In genomic region chrIV:11549694-11550093, ce11 we compare ENCODE assay signal across 3 worm cellular contexts.
TF ChIP-seq lines count a peak whose summit lies in the region.

No protein-coding gene starts in this region.

TF ChIP-seq in whole organism, L1 larva, 84 proteins besides CTCF, POLR2A, EP300 and RAD21 (continued from another document and continues in another):
- peak; percentile 20 for TF ChIP-seq pax-3 (tag; optimal IDR thresholded peaks at IDR 0.05; lab: Kevin White, UChicago)
- peak; percentile 85 for TF ChIP-seq nhr-71 (tag; optimal IDR thresholded peaks at IDR 0.05; lab: Kevin White, UChicago)
- peak; percentile 49 to 79 (median 65) for TF ChIP-seq ceh-82 (tag; optimal IDR thresholded peaks at IDR 0.05; lab: Kevin White, UChicago)
- peak; percentile 37 for TF ChIP-seq fkh-8 (tag; optimal IDR thresholded peaks at IDR 0.05; lab: Kevin White, UChicago)
- TF ChIP-seq C04F5.9 (tag; optimal IDR thresholded peaks at IDR 0.05; lab: Kevin White, UChicago), result peak; percentile 89
- peak; percentile 76 for TF ChIP-seq lin-14 (GFP tag; optimal IDR thresholded peaks at IDR 0.05; lab: Kevin White, UChicago)
- TF ChIP-seq swsn-7 (tag; optimal IDR thresholded peaks at IDR 0.05; lab: Kevin White, UChicago), result peak; percentile 80
- no peak for TF ChIP-seq fkh-4 (tag; optimal IDR thresholded peaks at IDR 0.05; lab: Kevin White, UChicago; ENCODE audit: borderline replicate concordance)
- peak; percentile 73 for TF ChIP-seq nhr-19 (GFP tag; conservative IDR thresholded peaks at IDR 0.05; lab: Robert Waterston, UW)
- no peak for TF ChIP-seq fkh-10 (GFP tag; optimal IDR thresholded peaks at IDR 0.05; lab: Kevin White, UChicago)
- TF ChIP-seq unc-86 (tag; optimal IDR thresholded peaks at IDR 0.05; lab: Kevin White, UChicago), result peak; percentile 17
- TF ChIP-seq efl-3 (GFP tag; optimal IDR thresholded peaks at IDR 0.05; lab: Kevin White, UChicago), result no peak
- TF ChIP-seq ztf-4 (tag; optimal IDR thresholded peaks at IDR 0.05; lab: Kevin White, UChicago), result peak; percentile 27
- TF ChIP-seq ceh-63 (GFP tag; optimal IDR thresholded peaks at IDR 0.05; lab: Kevin White, UChicago), result no peak
- peak in 5 of 6 experiments; percentile 17 to 84 (median 58) for TF ChIP-seq elt-3 (tag; optimal IDR thresholded peaks at IDR 0.05; lab: Kevin White, UChicago)
- TF ChIP-seq nhr-11 (tag; optimal IDR thresholded peaks at IDR 0.05; lab: Kevin White, UChicago), result peak; percentile 29
- no peak for TF ChIP-seq nhr-28 (tag; optimal IDR thresholded peaks at IDR 0.05; lab: Kevin White, UChicago)
- TF ChIP-seq ces-1 (GFP tag; optimal IDR thresholded peaks at IDR 0.05; lab: Kevin White, UChicago), result no peak
- TF ChIP-seq grh-1 (GFP tag; IDR thresholded peaks at IDR 0.05; lab: Robert Waterston, UW), result no peak
- TF ChIP-seq skn-1 (tag; optimal IDR thresholded peaks at IDR 0.05; lab: Kevin White, UChicago), result peak; percentile 43
- no peak for TF ChIP-seq snpc-4 (tag; optimal IDR thresholded peaks at IDR 0.05; lab: Kevin White, UChicago)
- TF ChIP-seq nhr-85 (tag; lab: Kevin White, UChicago), result peak; percentile 75
- TF ChIP-seq pag-3 (tag; optimal IDR thresholded peaks at IDR 0.05; lab: Kevin White, UChicago; ENCODE audit: borderline replicate concordance, insufficient read depth), result no peak
- TF ChIP-seq nhr-237 (tag; optimal IDR thresholded peaks at IDR 0.05; lab: Kevin White, UChicago), result peak; percentile 79
- TF ChIP-seq unc-98 (GFP tag; IDR thresholded peaks at IDR 0.05; lab: Robert Waterston, UW), result no peak
- TF ChIP-seq aly-2 (tag; optimal IDR thresholded peaks at IDR 0.05; lab: Kevin White, UChicago), result peak; percentile 88
- peak; percentile 71 to 88 for TF ChIP-seq lin-35 (GFP tag; optimal IDR thresholded peaks at IDR 0.05; lab: Kevin White, UChicago)
- peak; percentile 61 to 74 for TF ChIP-seq efl-1 (optimal IDR thresholded peaks at IDR 0.05; lab: Kevin White, UChicago)
- TF ChIP-seq efl-1 (GFP tag; optimal IDR thresholded peaks at IDR 0.05 in 1 of 2; lab: Kevin White, UChicago), result peak; percentile 60 to 97
- peak; percentile 26 for TF ChIP-seq ama-1 (optimal IDR thresholded peaks at IDR 0.05; lab: Kevin White, UChicago)
- TF ChIP-seq nhr-20 (tag; optimal IDR thresholded peaks at IDR 0.05; lab: Kevin White, UChicago), result peak; percentile 77
- no peak for TF ChIP-seq C34B4.2 (tag; optimal IDR thresholded peaks at IDR 0.05; lab: Kevin White, UChicago)
- TF ChIP-seq C16A3.4 (tag; optimal IDR thresholded peaks at IDR 0.05; lab: Kevin White, UChicago), result peak; percentile 86
- TF ChIP-seq nhr-47 (tag; optimal IDR thresholded peaks at IDR 0.05; lab: Kevin White, UChicago), result peak; percentile 78
- peak; percentile 52 for TF ChIP-seq blmp-1 (tag; optimal IDR thresholded peaks at IDR 0.05; lab: Kevin White, UChicago)
- TF ChIP-seq tlp-1 (tag; optimal IDR thresholded peaks at IDR 0.05; lab: Kevin White, UChicago), result no peak
- TF ChIP-seq hpl-2 (GFP tag; optimal IDR thresholded peaks at IDR 0.05; lab: Kevin White, UChicago), result peak; percentile 14
- TF ChIP-seq mep-1 (tag; optimal IDR thresholded peaks at IDR 0.05; lab: Kevin White, UChicago), result peak; percentile 95
- TF ChIP-seq unc-62 (GFP tag; optimal IDR thresholded peaks at IDR 0.05; lab: Kevin White, UChicago), result no peak
- peak; percentile 77 for TF ChIP-seq jun-1 (tag; optimal IDR thresholded peaks at IDR 0.05; lab: Kevin White, UChicago)
- no peak for TF ChIP-seq pqm-1 (tag; optimal IDR thresholded peaks at IDR 0.05; lab: Kevin White, UChicago)
- TF ChIP-seq nhr-84 (tag; optimal IDR thresholded peaks at IDR 0.05; lab: Kevin White, UChicago), result no peak
- no peak for TF ChIP-seq sptf-1 (tag; optimal IDR thresholded peaks at IDR 0.05; lab: Kevin White, UChicago)
- peak; percentile 40 for TF ChIP-seq elt-2 (tag; optimal IDR thresholded peaks at IDR 0.05; lab: Kevin White, UChicago)

TF ChIP-seq in whole organism, L3 larva, 47 proteins besides CTCF, POLR2A, EP300 and RAD21 (continued from another document):
- TF ChIP-seq fos-1 (tag; optimal IDR thresholded peaks at IDR 0.05; lab: Kevin White, UChicago) (no peak), aly-2 (tag; optimal IDR thresholded peaks at IDR 0.05; lab: Kevin White, UChicago) (no peak), fkh-10 (GFP tag; optimal IDR thresholded peaks at IDR 0.05; lab: Kevin White, UChicago) (no peak), ceh-28 (tag; optimal IDR thresholded peaks at IDR 0.05; lab: Kevin White, UChicago) (no peak), nhr-43 (tag; optimal IDR thresholded peaks at IDR 0.05; lab: Kevin White, UChicago; ENCODE audit: poor library complexity, severe bottlenecking) (peak; percentile 79), ama-1 (optimal IDR thresholded peaks at IDR 0.05; lab: Kevin White, UChicago) (peak; percentile 51), snpc-4 (tag; optimal IDR thresholded peaks at IDR 0.05; lab: Kevin White, UChicago) (peak; percentile 9), mdl-1 (tag; optimal IDR thresholded peaks at IDR 0.05; lab: Kevin White, UChicago) (no peak), egl-27 (tag; optimal IDR thresholded peaks at IDR 0.05; lab: Kevin White, UChicago) (peak; percentile 16), sea-2 (GFP tag; optimal IDR thresholded peaks at IDR 0.05; lab: Kevin White, UChicago) (no peak), ceh-9 (tag; optimal IDR thresholded peaks at IDR 0.05; lab: Kevin White, UChicago) (no peak), elt-2 (tag; optimal IDR thresholded peaks at IDR 0.05; lab: Kevin White, UChicago) (peak; percentile 39), jun-1 (tag; optimal IDR thresholded peaks at IDR 0.05; lab: Kevin White, UChicago) (peak; percentile 75), nhr-23 (tag; optimal IDR thresholded peaks at IDR 0.05; lab: Kevin White, UChicago) (peak; percentile 73), nhr-77 (tag; optimal IDR thresholded peaks at IDR 0.05; lab: Kevin White, UChicago) (peak; percentile 0), zag-1 (tag; optimal IDR thresholded peaks at IDR 0.05; lab: Kevin White, UChicago) (no peak), lin-15B (tag; optimal IDR thresholded peaks at IDR 0.05; lab: Kevin White, UChicago) (peak; percentile 58), fkh-2 (tag; optimal IDR thresholded peaks at IDR 0.05; lab: Kevin White, UChicago) (no peak), nhr-67 (tag; optimal IDR thresholded peaks at IDR 0.05; lab: Kevin White, UChicago) (no peak), elt-3 (tag; optimal IDR thresholded peaks at IDR 0.05; lab: Kevin White, UChicago) (no peak), unc-39 (tag; optimal IDR thresholded peaks at IDR 0.05; lab: Kevin White, UChicago) (no peak), hmg-11 (tag; optimal IDR thresholded peaks at IDR 0.05; lab: Kevin White, UChicago) (no peak), nhr-76 (tag; optimal IDR thresholded peaks at IDR 0.05; lab: Kevin White, UChicago) (no peak), tbx-2 (tag; optimal IDR thresholded peaks at IDR 0.05; lab: Kevin White, UChicago) (peak; percentile 36), R02D3.7 (tag; optimal IDR thresholded peaks at IDR 0.05; lab: Kevin White, UChicago) (peak; percentile 10), nhr-237 (tag; optimal IDR thresholded peaks at IDR 0.05; lab: Kevin White, UChicago) (no peak), nhr-12 (tag; optimal IDR thresholded peaks at IDR 0.05; lab: Kevin White, UChicago) (no peak)

TF ChIP-seq in whole organism, young adult, 124 proteins besides CTCF, POLR2A, EP300 and RAD21 (continued from another document and continues in another):
- TF ChIP-seq B0261.1 (tag; optimal IDR thresholded peaks at IDR 0.05; lab: Kevin White, UChicago), result peak; percentile 87
- TF ChIP-seq snpc-1.3 (tag; optimal IDR thresholded peaks at IDR 0.05; lab: Kevin White, UChicago; ENCODE audit: insufficient read depth), result peak; percentile 87
- TF ChIP-seq T07F8.4 (tag; optimal IDR thresholded peaks at IDR 0.05; lab: Kevin White, UChicago), result peak; percentile 82
- no peak for TF ChIP-seq unc-62 (GFP tag; optimal IDR thresholded peaks at IDR 0.05; lab: Kevin White, UChicago)
- TF ChIP-seq chd-7 (tag; optimal IDR thresholded peaks at IDR 0.05; lab: Kevin White, UChicago), result no peak
- no peak for TF ChIP-seq lir-1 (GFP tag; conservative IDR thresholded peaks at IDR 0.05; lab: Robert Waterston, UW)
- 0 out of 2 replicates have a peak, but pooled peaks have one; percentile 59 for TF ChIP-seq aptf-3 (GFP tag; IDR thresholded peaks at IDR 0.05; lab: Robert Waterston, UW)
- no peak; the same call in 1 of the 2 replicates for TF ChIP-seq B0019.2 (GFP tag; conservative IDR thresholded peaks at IDR 0.05; lab: Robert Waterston, UW)
- no peak for TF ChIP-seq nhr-27 (tag; optimal IDR thresholded peaks at IDR 0.05; lab: Kevin White, UChicago)
- TF ChIP-seq hlh-12 (tag; optimal IDR thresholded peaks at IDR 0.05; lab: Kevin White, UChicago), result peak; percentile 31
- TF ChIP-seq nhr-80 (tag; optimal IDR thresholded peaks at IDR 0.05; lab: Kevin White, UChicago), result no peak
- TF ChIP-seq attf-5 (GFP tag; optimal IDR thresholded peaks at IDR 0.05; lab: Kevin White, UChicago), result no peak
- no peak; the same call in none of the 2 replicates for TF ChIP-seq rcor-1 (GFP tag; IDR thresholded peaks at IDR 0.05; lab: Robert Waterston, UW)
- TF ChIP-seq Y67H2A.10 (GFP tag; conservative IDR thresholded peaks at IDR 0.05; lab: Robert Waterston, UW), result no peak
- TF ChIP-seq attf-6 (GFP tag; IDR thresholded peaks at IDR 0.05; lab: Robert Waterston, UW), result no peak
- TF ChIP-seq gei-17 (GFP tag; optimal IDR thresholded peaks at IDR 0.05; lab: Kevin White, UChicago), result no peak
- no peak for TF ChIP-seq sptf-2 (GFP tag; optimal IDR thresholded peaks at IDR 0.05; lab: Kevin White, UChicago)
- no peak for TF ChIP-seq mel-28 (tag; optimal IDR thresholded peaks at IDR 0.05; lab: Kevin White, UChicago; ENCODE audit: borderline replicate concordance)
- no peak for TF ChIP-seq madf-10 (tag; optimal IDR thresholded peaks at IDR 0.05; lab: Kevin White, UChicago)
- no peak for TF ChIP-seq tlf-1 (GFP tag; optimal IDR thresholded peaks at IDR 0.05; lab: Kevin White, UChicago)
- no peak; the same call in 1 of the 2 replicates for TF ChIP-seq egrh-3 (GFP tag; IDR thresholded peaks at IDR 0.05; lab: Robert Waterston, UW)
- TF ChIP-seq F10E7.11 (tag; optimal IDR thresholded peaks at IDR 0.05; lab: Kevin White, UChicago), result no peak
- TF ChIP-seq ekl-4 (GFP tag; IDR thresholded peaks at IDR 0.05; lab: Robert Waterston, UW), result peak; percentile 64; the same call in 1 of the 2 replicates
- TF ChIP-seq F49E8.2 (tag; optimal IDR thresholded peaks at IDR 0.05; lab: Kevin White, UChicago; ENCODE audit: insufficient read depth), result peak; percentile 74
- no peak for TF ChIP-seq pha-4 (tag; optimal IDR thresholded peaks at IDR 0.05; lab: Kevin White, UChicago)
- no peak for TF ChIP-seq ceh-91 (GFP tag; IDR thresholded peaks at IDR 0.05; lab: Robert Waterston, UW)
- TF ChIP-seq hmg-20 (GFP tag; IDR thresholded peaks at IDR 0.05; lab: Robert Waterston, UW), result no peak
- peak; percentile 46 for TF ChIP-seq F22D6.2 (tag; optimal IDR thresholded peaks at IDR 0.05; lab: Kevin White, UChicago)
- TF ChIP-seq F37B4.10 (GFP tag; IDR thresholded peaks at IDR 0.05; lab: Robert Waterston, UW), result 0 out of 2 replicates have a peak, but pooled peaks have one; percentile 60
- TF ChIP-seq ceh-79 (tag; optimal IDR thresholded peaks at IDR 0.05; lab: Kevin White, UChicago), result peak; percentile 20
- 0 out of 2 replicates have a peak, but pooled peaks have one; percentile 71 for TF ChIP-seq cebp-2 (GFP tag; IDR thresholded peaks at IDR 0.05; lab: Robert Waterston, UW)
- no peak for TF ChIP-seq egl-44 (GFP tag; IDR thresholded peaks at IDR 0.05; lab: Robert Waterston, UW)
- peak; percentile 32 for TF ChIP-seq akir-1 (GFP tag; optimal IDR thresholded peaks at IDR 0.05; lab: Kevin White, UChicago)
- TF ChIP-seq rec-8 (tag; optimal IDR thresholded peaks at IDR 0.05; lab: Kevin White, UChicago), result peak; percentile 84 to 89
- no peak for TF ChIP-seq athp-1 (tag; optimal IDR thresholded peaks at IDR 0.05; lab: Kevin White, UChicago)
- no peak for TF ChIP-seq Y53G8AR.9 (GFP tag; conservative IDR thresholded peaks at IDR 0.05; lab: Robert Waterston, UW)
- TF ChIP-seq tbx-9 (tag; optimal IDR thresholded peaks at IDR 0.05; lab: Kevin White, UChicago; ENCODE audit: borderline replicate concordance), result no peak
- no peak for TF ChIP-seq lsl-1 (GFP tag; optimal IDR thresholded peaks at IDR 0.05; lab: Kevin White, UChicago)
- TF ChIP-seq C17E4.6 (GFP tag; IDR thresholded peaks at IDR 0.05; lab: Robert Waterston, UW), result no peak
- peak; percentile 21 for TF ChIP-seq dpl-1 (GFP tag; optimal IDR thresholded peaks at IDR 0.05; lab: Kevin White, UChicago)
- TF ChIP-seq mes-4 (tag; optimal IDR thresholded peaks at IDR 0.05; lab: Kevin White, UChicago), result peak; percentile 65
- TF ChIP-seq Y95B8A.8 (GFP tag; IDR thresholded peaks at IDR 0.05; lab: Robert Waterston, UW), result no peak
- TF ChIP-seq B0336.3 (GFP tag; IDR thresholded peaks at IDR 0.05; lab: Robert Waterston, UW), result no peak
- no peak for TF ChIP-seq F55B11.4 (tag; optimal IDR thresholded peaks at IDR 0.05; lab: Kevin White, UChicago; ENCODE audit: borderline replicate concordance, insufficient read depth)
- peak; percentile 70 for TF ChIP-seq lin-54 (GFP tag; optimal IDR thresholded peaks at IDR 0.05; lab: Kevin White, UChicago)
- TF ChIP-seq zfh-2 (GFP tag; conservative IDR thresholded peaks at IDR 0.05; lab: Robert Waterston, UW), result no peak
- no peak; the same call in 1 of the 2 replicates for TF ChIP-seq Y56A3A.18 (GFP tag; IDR thresholded peaks at IDR 0.05; lab: Robert Waterston, UW)
- TF ChIP-seq F33H1.4 (GFP tag; IDR thresholded peaks at IDR 0.05; lab: Robert Waterston, UW), result peak; percentile 58
- TF ChIP-seq D2030.7 (GFP tag; IDR thresholded peaks at IDR 0.05; lab: Robert Waterston, UW), result peak; percentile 72
- TF ChIP-seq unc-130 (GFP tag; optimal IDR thresholded peaks at IDR 0.05; lab: Kevin White, UChicago), result peak; percentile 52
- peak; percentile 37 for TF ChIP-seq somi-1 (GFP tag; optimal IDR thresholded peaks at IDR 0.05; lab: Kevin White, UChicago)
- TF ChIP-seq ztf-22 (GFP tag; optimal IDR thresholded peaks at IDR 0.05; lab: Kevin White, UChicago), result no peak
- TF ChIP-seq hsf-1 (GFP tag; IDR thresholded peaks at IDR 0.05; lab: Robert Waterston, UW), result no peak
- TF ChIP-seq aptf-2 (GFP tag; conservative IDR thresholded peaks at IDR 0.05; lab: Robert Waterston, UW), result 0 out of 2 replicates have a peak, but pooled peaks have one; percentile 7
- TF ChIP-seq nhr-179 (tag; optimal IDR thresholded peaks at IDR 0.05; lab: Kevin White, UChicago), result peak; percentile 17
- TF ChIP-seq mcd-1 (GFP tag; IDR thresholded peaks at IDR 0.05; lab: Robert Waterston, UW), result no peak; the same call in 1 of the 2 replicates
- no peak for TF ChIP-seq lin-40 (tag; optimal IDR thresholded peaks at IDR 0.05; lab: Kevin White, UChicago)
- TF ChIP-seq F52B5.7 (tag; optimal IDR thresholded peaks at IDR 0.05; lab: Kevin White, UChicago), result no peak
- TF ChIP-seq nfya-1 (tag; optimal IDR thresholded peaks at IDR 0.05; lab: Kevin White, UChicago; ENCODE audit: borderline replicate concordance, insufficient read depth), result no peak
- peak; percentile 50 for TF ChIP-seq hrde-1 (tag; optimal IDR thresholded peaks at IDR 0.05; lab: Kevin White, UChicago; ENCODE audit: borderline replicate concordance)
- TF ChIP-seq bed-1 (GFP tag; IDR thresholded peaks at IDR 0.05; lab: Robert Waterston, UW), result no peak
- TF ChIP-seq ztf-3 (GFP tag; optimal IDR thresholded peaks at IDR 0.05; lab: Kevin White, UChicago), result no peak
- peak; percentile 62 to 68 for TF ChIP-seq let-607 (tag; optimal IDR thresholded peaks at IDR 0.05; lab: Kevin White, UChicago)
- peak; percentile 62; the same call in 1 of the 2 replicates for TF ChIP-seq ztf-25 (GFP tag; IDR thresholded peaks at IDR 0.05; lab: Robert Waterston, UW)
- TF ChIP-seq K12H6.12 (tag; optimal IDR thresholded peaks at IDR 0.05; lab: Kevin White, UChicago), result peak; percentile 45
- TF ChIP-seq ccch-3 (GFP tag; optimal IDR thresholded peaks at IDR 0.05; lab: Kevin White, UChicago), result no peak
- peak; percentile 96 for TF ChIP-seq him-1 (tag; optimal IDR thresholded peaks at IDR 0.05; lab: Kevin White, UChicago)
- no peak for TF ChIP-seq atf-7 (tag; optimal IDR thresholded peaks at IDR 0.05; lab: Kevin White, UChicago)
- peak; percentile 6 for TF ChIP-seq mxl-1 (tag; optimal IDR thresholded peaks at IDR 0.05; lab: Kevin White, UChicago)
